Worm (Caenorhabditis elegans) whole organism, L1 larva: Measurements from ENCODE around the gene F01D5.3.
A peak's percentile ranks its signal among the peaks of the same experiment; 100 is the strongest.

Source experiments
- C04F5.9 ChIP-seq: sonication (generic microtip); optimal IDR thresholded peaks from 2 replicates; lab custom pipeline; 2016; ENCODE audit warnings: missing genetic modification characterization, missing compliant biosample characterization
- C34B4.2 ChIP-seq: sonication (generic microtip); optimal IDR thresholded peaks from 2 replicates; lab custom pipeline; 2017; ENCODE audit warnings: mild to moderate bottlenecking, missing genetic modification characterization, missing compliant biosample characterization
- F16B12.6 ChIP-seq: fragments of 150-350 bp; optimal IDR thresholded peaks from 2 replicates; lab custom pipeline; 2014; ENCODE audit warnings: missing biosample characterization, missing genetic modification characterization
- Y116A8C.19 ChIP-seq: sonication (generic microtip); optimal IDR thresholded peaks from 2 replicates; lab custom pipeline; 2016; ENCODE audit warnings: missing compliant biosample characterization, missing genetic modification characterization, borderline replicate concordance
- ceh-8 ChIP-seq: fragments of 200-800 bp; sonication (Bioruptor generic); optimal IDR thresholded peaks from 2 replicates; lab custom pipeline; 2018; ENCODE audit warnings: mild to moderate bottlenecking, missing genetic modification characterization, moderate library complexity, missing compliant biosample characterization
- ceh-82 ChIP-seq, 3 experiments: fragments of 150-350 bp in 1 of 3; sonication (generic microtip) in 2 of 3; optimal IDR thresholded peaks; 2 replicates each; lab custom pipeline; 2014 to 2017; ENCODE audit warnings: missing biosample characterization in 3 of 3, missing genetic modification characterization in 3 of 3
- ceh-90 ChIP-seq: sonication (generic microtip); optimal IDR thresholded peaks from 2 replicates; lab custom pipeline; 2016; ENCODE audit warnings: missing genetic modification characterization, missing compliant biosample characterization
- efl-1 ChIP-seq, 4 experiments: fragments of 150-350 bp; optimal IDR thresholded peaks in 3 of 4; peaks in 1 of 4; 1 replicate in 1 of 4; 2 replicates in 3 of 4; lab custom pipeline; 2014; ENCODE audit warnings: missing biosample characterization in 2 of 4, missing genetic modification characterization in 2 of 4, missing genetic modification reagents in 2 of 4
- egl-13 ChIP-seq: sonication (generic microtip); optimal IDR thresholded peaks from 2 replicates; lab custom pipeline; 2016; ENCODE audit warnings: missing genotype, missing genetic modification reagents, missing genetic modification characterization, missing compliant biosample characterization
- egl-27 ChIP-seq, 2 experiments: fragments of 150-350 bp in 1 of 2; sonication (generic microtip); optimal IDR thresholded peaks; 3 replicates each; lab custom pipeline; 2017 to 2018; ENCODE audit warnings: missing biosample characterization in 2 of 2, missing genetic modification characterization in 2 of 2, missing genetic modification reagents in 2 of 2
- elt-2 ChIP-seq: sonication (generic microtip); optimal IDR thresholded peaks from 2 replicates; lab custom pipeline; 2016; ENCODE audit warnings: missing genetic modification characterization, mild to moderate bottlenecking, inconsistent platforms, missing compliant biosample characterization, missing genetic modification reagents
- elt-3 ChIP-seq, 6 experiments: fragments of 150-350 bp in 1 of 6; sonication (generic microtip); optimal IDR thresholded peaks; 2 replicates each; lab custom pipeline; 2017 to 2018; ENCODE audit warnings: missing biosample characterization in 6 of 6, missing genetic modification characterization in 6 of 6, inconsistent platforms in 1 of 6
- fkh-10 ChIP-seq: sonication (generic microtip); optimal IDR thresholded peaks from 2 replicates; lab custom pipeline; 2017; ENCODE audit warnings: missing biosample characterization, missing genetic modification reagents, missing genetic modification characterization
- fkh-4 ChIP-seq: sonication (generic microtip); optimal IDR thresholded peaks from 2 replicates; lab custom pipeline; 2016; ENCODE audit warnings: missing compliant biosample characterization, missing genetic modification characterization, borderline replicate concordance
- fkh-8 ChIP-seq: sonication (generic microtip); optimal IDR thresholded peaks from 2 replicates; lab custom pipeline; 2016; ENCODE audit warnings: mild to moderate bottlenecking, missing genetic modification characterization, missing compliant biosample characterization
- fos-1 ChIP-seq: fragments of 150-350 bp; optimal IDR thresholded peaks from 2 replicates; lab custom pipeline; 2014; ENCODE audit warnings: missing biosample characterization, missing genetic modification characterization
- grh-1 ChIP-seq: fragments of 200-800 bp; sonication (Bioruptor generic); IDR thresholded peaks from 2 replicates; pipeline ENCODE4 v1.3.6; 2022; ENCODE audit warnings: missing genetic modification reagents, missing genetic modification characterization, missing compliant biosample characterization
- hlh-4 ChIP-seq: sonication (generic microtip); optimal IDR thresholded peaks from 2 replicates; lab custom pipeline; 2016; ENCODE audit warnings: mild to moderate bottlenecking, missing genetic modification characterization, missing compliant biosample characterization
- isw-1 ChIP-seq: fragments of 200-800 bp; sonication (Bioruptor generic); IDR thresholded peaks from 2 replicates; pipeline ENCODE4 v1.3.6; 2022; ENCODE audit warnings: missing genetic modification characterization, missing compliant biosample characterization
- jun-1 ChIP-seq: fragments of 150-350 bp; optimal IDR thresholded peaks from 2 replicates; lab custom pipeline; 2014; ENCODE audit warnings: missing biosample characterization, missing genetic modification reagents, missing genetic modification characterization
- lin-14 ChIP-seq: fragments of 200-800 bp; sonication (Bioruptor generic); optimal IDR thresholded peaks from 2 replicates; lab custom pipeline; 2018; ENCODE audit warnings: mild to moderate bottlenecking, missing genetic modification characterization, moderate library complexity, missing compliant biosample characterization
- lin-15B ChIP-seq: fragments of 150-350 bp; sonication (generic microtip); optimal IDR thresholded peaks from 3 replicates; lab custom pipeline; 2014; ENCODE audit warnings: missing biosample characterization, missing genetic modification characterization
- lin-35 ChIP-seq, 2 experiments: fragments of 150-350 bp; optimal IDR thresholded peaks; 2 replicates each; lab custom pipeline; 2014; ENCODE audit warnings: missing biosample characterization in 2 of 2, missing genetic modification characterization in 2 of 2, missing genetic modification reagents in 2 of 2
- lsy-2 ChIP-seq, 2 experiments: fragments of 150-350 bp; optimal IDR thresholded peaks; 2 replicates each; lab custom pipeline; 2014; ENCODE audit warnings: missing biosample characterization in 2 of 2, missing genetic modification characterization in 2 of 2
- mab-9 ChIP-seq: fragments of 200-800 bp; sonication (Bioruptor generic); IDR thresholded peaks from 2 replicates; pipeline ENCODE4 v1.3.6; 2022; ENCODE audit warnings: missing genetic modification reagents, missing genetic modification characterization, missing compliant biosample characterization
- mef-2 ChIP-seq: fragments of 150-350 bp; optimal IDR thresholded peaks from 2 replicates; lab custom pipeline; 2014; ENCODE audit warnings: missing biosample characterization, missing genetic modification characterization
- nhr-11 ChIP-seq: fragments of 150-350 bp; optimal IDR thresholded peaks from 2 replicates; lab custom pipeline; 2014; ENCODE audit warnings: missing biosample characterization, missing genetic modification characterization
- nhr-12 ChIP-seq: sonication (generic microtip); optimal IDR thresholded peaks from 2 replicates; lab custom pipeline; 2017; ENCODE audit warnings: missing biosample characterization, missing genetic modification characterization
- nhr-71 ChIP-seq: sonication (generic microtip); optimal IDR thresholded peaks from 2 replicates; lab custom pipeline; 2016; ENCODE audit warnings: mild to moderate bottlenecking, missing genetic modification characterization, moderate library complexity, missing compliant biosample characterization
- nhr-76 ChIP-seq: sonication (generic microtip); optimal IDR thresholded peaks from 2 replicates; lab custom pipeline; 2017; ENCODE audit warnings: missing biosample characterization, missing genetic modification characterization
- nhr-84 ChIP-seq: sonication (generic microtip); optimal IDR thresholded peaks from 2 replicates; lab custom pipeline; 2017; ENCODE audit warnings: missing biosample characterization, missing genetic modification characterization
- nhr-85 ChIP-seq: sonication (generic microtip); peaks from one replicate; lab custom pipeline; 2016; ENCODE audit warnings: missing genetic modification characterization, inconsistent platforms, missing compliant biosample characterization
- pag-3 ChIP-seq: sonication (generic microtip); optimal IDR thresholded peaks from 2 replicates; lab custom pipeline; 2017; ENCODE audit warnings: missing genetic modification characterization, mild to moderate bottlenecking, missing compliant biosample characterization, antibody characterized with exemption, borderline replicate concordance; ENCODE audit not compliant: insufficient read depth
- pax-3 ChIP-seq: fragments of 200-800 bp; sonication (Bioruptor generic); optimal IDR thresholded peaks from 2 replicates; lab custom pipeline; 2018; ENCODE audit warnings: mild to moderate bottlenecking, missing genetic modification characterization, moderate library complexity, missing compliant biosample characterization
- snu-23 ChIP-seq: sonication (generic microtip); optimal IDR thresholded peaks from 2 replicates; lab custom pipeline; 2016; ENCODE audit warnings: missing genetic modification characterization, missing compliant biosample characterization
- sox-4 ChIP-seq: sonication (generic microtip); optimal IDR thresholded peaks from 2 replicates; lab custom pipeline; 2016; ENCODE audit warnings: missing genetic modification characterization, missing compliant biosample characterization
- swsn-7 ChIP-seq: sonication (generic microtip); optimal IDR thresholded peaks from 2 replicates; lab custom pipeline; 2016; ENCODE audit warnings: missing genetic modification characterization, missing compliant biosample characterization
- tbx-2 ChIP-seq: sonication (generic microtip); optimal IDR thresholded peaks from 2 replicates; lab custom pipeline; 2016; ENCODE audit warnings: missing genetic modification characterization, missing compliant biosample characterization
- tlp-1 ChIP-seq: fragments of 150-350 bp; optimal IDR thresholded peaks from 2 replicates; lab custom pipeline; 2014; ENCODE audit warnings: missing biosample characterization, missing genetic modification characterization
- unc-30 ChIP-seq: sonication (generic microtip); optimal IDR thresholded peaks from 2 replicates; lab custom pipeline; 2017; ENCODE audit warnings: missing biosample characterization, missing genetic modification characterization
- zag-1 ChIP-seq: fragments of 150-350 bp; optimal IDR thresholded peaks from 2 replicates; lab custom pipeline; 2014; ENCODE audit warnings: missing biosample characterization, missing genetic modification characterization
- ztf-11 ChIP-seq, 2 experiments: sonication (generic microtip); optimal IDR thresholded peaks; 2 replicates each; lab custom pipeline; 2016 to 2017; ENCODE audit warnings: missing genetic modification characterization in 2 of 2, missing biosample characterization in 1 of 2, missing compliant biosample characterization in 1 of 2
- ztf-4 ChIP-seq: fragments of 150-350 bp; optimal IDR thresholded peaks from 2 replicates; lab custom pipeline; 2014; ENCODE audit warnings: missing biosample characterization, missing genetic modification characterization

F01D5.3 gene

ce11 chrII:14040204-14040842 is 40.4 kb upstream of the F01D5.3 start (continued):
- peak; percentile 77 to 88 for TF ChIP-seq efl-1 (optimal IDR thresholded peaks at IDR 0.05; lab: Kevin White, UChicago)
- TF ChIP-seq efl-1 (GFP tag; optimal IDR thresholded peaks at IDR 0.05 in 1 of 2; lab: Kevin White, UChicago), result peak; percentile 49 to 95
- no peak for TF ChIP-seq nhr-12
- TF ChIP-seq elt-2, result peak; percentile 36
- no peak for TF ChIP-seq fkh-4 (tag; lab: Kevin White, UChicago)
- TF ChIP-seq fos-1, result peak; percentile 54
- peak; percentile 57 for TF ChIP-seq pag-3 (tag; lab: Kevin White, UChicago)
- TF ChIP-seq pax-3, result peak; percentile 85
- TF ChIP-seq mef-2 (tag; lab: Kevin White, UChicago), result peak; percentile 85
- peak; percentile 52 to 79 for TF ChIP-seq lin-35 (GFP tag; optimal IDR thresholded peaks at IDR 0.05; lab: Kevin White, UChicago)
- no peak for TF ChIP-seq Y116A8C.19 (tag; lab: Kevin White, UChicago)
- TF ChIP-seq fkh-8 (tag; lab: Kevin White, UChicago), result peak; percentile 93
- TF ChIP-seq ztf-11 (tag; optimal IDR thresholded peaks at IDR 0.05; lab: Kevin White, UChicago), result peak in 1 of 2 experiments; percentile 66
- TF ChIP-seq egl-13, result peak; percentile 92
- TF ChIP-seq ceh-8 (GFP tag; lab: Kevin White, UChicago), result peak; percentile 36
- peak; percentile 94 for TF ChIP-seq nhr-85 (tag; lab: Kevin White, UChicago)
- TF ChIP-seq C34B4.2 (tag; lab: Kevin White, UChicago), result no peak
- peak; percentile 56; the same call in 1 of the 2 replicates for TF ChIP-seq grh-1 (GFP tag; lab: Robert Waterston, UW)
- peak; percentile 46; the same call in 1 of the 2 replicates for TF ChIP-seq mab-9
- TF ChIP-seq elt-3 (tag; optimal IDR thresholded peaks at IDR 0.05; lab: Kevin White, UChicago), result peak in 3 of 6 experiments; percentile 54 to 85 (median 77)
- peak; percentile 95 for TF ChIP-seq tbx-2 (tag; lab: Kevin White, UChicago)
- peak; percentile 82 to 89 for TF ChIP-seq egl-27 (tag; optimal IDR thresholded peaks at IDR 0.05; lab: Kevin White, UChicago)
- no peak for TF ChIP-seq nhr-84 (tag; lab: Kevin White, UChicago)
- peak; percentile 87 for TF ChIP-seq nhr-11 (tag; lab: Kevin White, UChicago)
- no peak for TF ChIP-seq unc-30
- TF ChIP-seq lin-14 (GFP tag; lab: Kevin White, UChicago), result peak; percentile 98
- TF ChIP-seq jun-1, result peak; percentile 87
- peak; percentile 53 for TF ChIP-seq C04F5.9
- TF ChIP-seq lin-15B, result no peak
- no peak for TF ChIP-seq nhr-76 (tag; lab: Kevin White, UChicago)
- peak; percentile 64 for TF ChIP-seq isw-1 (GFP tag; lab: Robert Waterston, UW)
- TF ChIP-seq F16B12.6, result peak; percentile 7
- TF ChIP-seq fkh-10, result peak; percentile 95
- peak; percentile 49 to 77 (median 67) for TF ChIP-seq ceh-82 (tag; optimal IDR thresholded peaks at IDR 0.05; lab: Kevin White, UChicago)
- no peak for TF ChIP-seq ceh-90 (tag; lab: Kevin White, UChicago)
- peak; percentile 94 for TF ChIP-seq snu-23 (GFP tag; lab: Kevin White, UChicago)
- TF ChIP-seq lsy-2 (tag; optimal IDR thresholded peaks at IDR 0.05; lab: Kevin White, UChicago), result peak; percentile 82 to 90
- peak; percentile 61 for TF ChIP-seq sox-4
- TF ChIP-seq hlh-4 (tag; lab: Kevin White, UChicago), result no peak
- TF ChIP-seq nhr-71, result peak; percentile 98
- TF ChIP-seq ztf-4 (tag; lab: Kevin White, UChicago), result peak; percentile 79
- TF ChIP-seq zag-1, result peak; percentile 54
- TF ChIP-seq swsn-7 (tag; lab: Kevin White, UChicago), result peak; percentile 93
- TF ChIP-seq tlp-1 (tag; lab: Kevin White, UChicago), result no peak
- TF ChIP-seq, all 84 proteins: peak for 60
